Fruit fly (Drosophila melanogaster): ENCODE measurements around the gene CG15422.

DNA sequence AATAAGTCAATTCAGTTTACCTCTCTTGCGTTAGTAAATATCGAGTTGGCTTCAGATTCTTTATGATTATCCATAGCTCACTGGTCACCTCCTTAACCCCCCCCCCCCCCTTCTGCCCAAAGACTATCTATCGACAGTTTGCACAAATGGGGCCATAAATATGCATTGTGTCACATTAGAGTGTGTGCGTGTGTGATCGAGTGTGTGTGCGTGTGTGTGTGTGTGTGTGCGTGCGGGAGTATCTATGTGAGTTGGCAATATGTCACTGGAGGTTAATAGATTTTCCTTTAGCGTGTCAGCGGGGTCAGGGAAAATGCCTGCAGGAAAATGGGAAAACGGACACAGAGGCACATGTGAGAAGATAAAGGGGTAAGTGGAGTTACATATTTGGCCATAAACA lies 15.4 kb downstream of the CG15422 start:
- TF ChIP-seq kay (GFP tag; ENCODE audit: borderline replicate concordance) (no peak), CG7101 (tag; optimal IDR thresholded peaks at IDR 0.05) (no peak), Hr96 (GFP tag; optimal IDR thresholded peaks at IDR 0.05) (no peak), tj (GFP tag; optimal IDR thresholded peaks at IDR 0.05) (no peak)

All from whole organism, adult.